Worm (Caenorhabditis elegans): ENCODE data around the gene C49H3.3.

DNA sequence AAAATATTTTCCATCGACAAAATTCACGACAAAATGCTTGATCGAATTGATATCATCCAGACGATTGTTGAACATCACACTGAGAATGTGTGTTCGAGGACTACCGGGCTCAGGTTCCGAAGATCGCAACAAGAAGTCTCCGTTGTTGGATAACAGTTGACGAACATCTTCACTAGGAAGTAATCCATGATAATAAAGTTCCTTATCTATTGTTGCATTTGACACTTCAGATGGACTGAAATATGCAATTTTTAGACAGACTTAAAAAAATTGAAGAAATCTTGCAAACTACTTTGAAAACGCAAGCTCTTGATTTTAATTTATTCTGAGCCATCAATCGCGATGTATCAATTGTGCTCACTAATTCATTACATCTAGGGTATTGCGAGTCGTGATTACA, 46.9 kb upstream of the C49H3.3 start:
- TF ChIP-seq snpc-4 (tag; optimal IDR thresholded peaks at IDR 0.05) (no peak), elt-1 (tag; optimal IDR thresholded peaks at IDR 0.05; ENCODE audit: borderline replicate concordance, insufficient read depth) (no peak), unc-62 (GFP tag; optimal IDR thresholded peaks at IDR 0.05) (no peak), unc-39 (tag; optimal IDR thresholded peaks at IDR 0.05) (no peak), ztf-11 (tag; optimal IDR thresholded peaks at IDR 0.05) (no peak), nhr-237 (tag; optimal IDR thresholded peaks at IDR 0.05) (no peak), nhr-76 (tag; optimal IDR thresholded peaks at IDR 0.05) (no peak), lin-13 (tag; optimal IDR thresholded peaks at IDR 0.05) (no peak)

Data from whole organism, mixed stage, embryonic.